Fruit fly (Drosophila melanogaster) whole organism, wandering third instar larva: Measurements from ENCODE around the gene CG10343.

ENCODE experiments used
- Abd-B ChIP-seq: fragments of >200 bp; optimal IDR thresholded peaks from 2 replicates; lab custom pipeline; 2017; ENCODE audit warnings: missing biosample characterization, missing genetic modification characterization
- CG9705 ChIP-seq: fragments of 200-800 bp; sonication (Bioruptor generic); optimal IDR thresholded peaks from 2 replicates; lab custom pipeline; 2018; ENCODE audit warnings: missing biosample characterization, mild to moderate bottlenecking, missing genetic modification characterization
- CrebA ChIP-seq: fragments of 200-800 bp; sonication (Bioruptor generic); optimal IDR thresholded peaks from 2 replicates; lab custom pipeline; 2016; ENCODE audit warnings: missing biosample characterization, mild to moderate bottlenecking, missing genetic modification characterization, borderline replicate concordance
- Dfd ChIP-seq: fragments of >200 bp; optimal IDR thresholded peaks from 2 replicates; lab custom pipeline; 2017; ENCODE audit warnings: missing biosample characterization, missing genetic modification characterization
- Dif ChIP-seq: fragments of 200-275, 200-300 bp; sonication (Bioruptor generic); optimal IDR thresholded peaks from 2 replicates; lab custom pipeline; 2018; ENCODE audit warnings: missing biosample characterization, missing genetic modification characterization; ENCODE audit not compliant: partially characterized antibody
- GATAd ChIP-seq: sonication (Bioruptor generic); optimal IDR thresholded peaks from 2 replicates; lab custom pipeline; 2016; ENCODE audit warnings: missing biosample characterization, missing genetic modification characterization
- HLH106 ChIP-seq: fragments of 200-800 bp; optimal IDR thresholded peaks from 3 replicates; lab custom pipeline; 2019; ENCODE audit warnings: missing biosample characterization, mild to moderate bottlenecking, missing genetic modification characterization, moderate library complexity
- Hnf4 ChIP-seq: fragments of 200-800 bp; sonication (Bioruptor generic); optimal IDR thresholded peaks from 2 replicates; lab custom pipeline; 2016; ENCODE audit warnings: missing biosample characterization, mild to moderate bottlenecking, missing genetic modification characterization
- Hr78 ChIP-seq: fragments of >200 bp; optimal IDR thresholded peaks from 2 replicates; lab custom pipeline; 2017; ENCODE audit warnings: missing biosample characterization, missing genetic modification characterization
- Hr83 ChIP-seq: fragments of 200-300 bp; sonication (Bioruptor generic); optimal IDR thresholded peaks from 2 replicates; lab custom pipeline; 2016; ENCODE audit warnings: missing biosample characterization, mild to moderate bottlenecking, missing genetic modification characterization, moderate library complexity; ENCODE audit not compliant: poor library complexity, severe bottlenecking
- Jra ChIP-seq: sonication (Bioruptor generic); optimal IDR thresholded peaks from 2 replicates; lab custom pipeline; 2016; ENCODE audit warnings: missing biosample characterization, missing genetic modification characterization
- Mio ChIP-seq: sonication (Bioruptor generic); optimal IDR thresholded peaks from 2 replicates; lab custom pipeline; 2016; ENCODE audit warnings: missing biosample characterization, missing genetic modification characterization
- Myc ChIP-seq: fragments of >200 bp; optimal IDR thresholded peaks from 2 replicates; lab custom pipeline; 2017
- N ChIP-seq: fragments of >200 bp; optimal IDR thresholded peaks from 2 replicates; lab custom pipeline; 2018; ENCODE audit warnings: missing biosample characterization, missing external identifiers, missing genetic modification characterization
- OdsH ChIP-seq: fragments of 200-800 bp; sonication (Bioruptor generic); optimal IDR thresholded peaks from 2 replicates; lab custom pipeline; 2016; ENCODE audit warnings: missing biosample characterization, mild to moderate bottlenecking, missing genetic modification characterization
- Rel ChIP-seq, 2 experiments: fragments of 200-800 bp; sonication (Bioruptor generic) in 1 of 2; optimal IDR thresholded peaks; 2 replicates in 1 of 2; 3 replicates in 1 of 2; lab custom pipeline; 2016 to 2019; ENCODE audit warnings: mild to moderate bottlenecking in 2 of 2, missing biosample characterization in 2 of 2, missing genetic modification characterization in 2 of 2, moderate library complexity in 1 of 2
- Sp1 ChIP-seq: fragments of 200-800 bp; sonication (Bioruptor generic); optimal IDR thresholded peaks from 3 replicates; lab custom pipeline; 2019; ENCODE audit warnings: missing biosample characterization, mild to moderate bottlenecking, missing genetic modification characterization, moderate library complexity
- Vsx2 ChIP-seq: fragments of 200-300, 225-300 bp; sonication (Bioruptor generic); optimal IDR thresholded peaks from 2 replicates; lab custom pipeline; 2018; ENCODE audit warnings: missing biosample characterization, missing genetic modification characterization; ENCODE audit not compliant: partially characterized antibody
- br ChIP-seq: fragments of 200-800 bp; sonication (Bioruptor generic); optimal IDR thresholded peaks from 2 replicates; lab custom pipeline; 2016; ENCODE audit warnings: missing biosample characterization, missing genetic modification characterization
- dl ChIP-seq, 2 experiments: fragments of 175-275, 200-275 bp in 1 of 2; fragments of 200-275 bp in 1 of 2; sonication (Bioruptor generic); optimal IDR thresholded peaks; lab custom pipeline; 2018; ENCODE audit warnings: mild to moderate bottlenecking in 2 of 2, missing biosample characterization in 2 of 2, missing genetic modification characterization in 2 of 2, moderate library complexity in 2 of 2; ENCODE audit not compliant: partially characterized antibody in 2 of 2, insufficient read depth in 1 of 2
- dmrt93B ChIP-seq: fragments of 200-800 bp; sonication (Bioruptor generic); optimal IDR thresholded peaks from 2 replicates; lab custom pipeline; 2018; ENCODE audit warnings: missing biosample characterization, mild to moderate bottlenecking, missing genetic modification characterization
- ey ChIP-seq: fragments of 200-800 bp; sonication (Bioruptor generic); optimal IDR thresholded peaks from 2 replicates; lab custom pipeline; 2016; ENCODE audit warnings: missing biosample characterization, missing genetic modification characterization
- foxo ChIP-seq, 2 experiments: fragments of 200-800 bp; sonication (Bioruptor generic); optimal IDR thresholded peaks; 2 replicates in 1 of 2; 3 replicates in 1 of 2; lab custom pipeline; 2016 to 2017; ENCODE audit warnings: missing biosample characterization in 2 of 2, missing genetic modification characterization in 2 of 2
- fru ChIP-seq: fragments of 200-800 bp; sonication (Bioruptor generic); optimal IDR thresholded peaks from 3 replicates; lab custom pipeline; 2016; ENCODE audit warnings: missing biosample characterization, mild to moderate bottlenecking, missing genetic modification characterization
- h ChIP-seq: fragments of 200-800 bp; sonication (Bioruptor generic); optimal IDR thresholded peaks from 3 replicates; lab custom pipeline; 2016; ENCODE audit warnings: missing biosample characterization, mild to moderate bottlenecking, missing genetic modification characterization
- jim ChIP-seq: fragments of 175-275, 200-325 bp; sonication (Bioruptor generic); optimal IDR thresholded peaks from 2 replicates; lab custom pipeline; 2016; ENCODE audit warnings: missing biosample characterization, mild to moderate bottlenecking, missing genetic modification characterization
- lola ChIP-seq: fragments of >200 bp; optimal IDR thresholded peaks from 2 replicates; lab custom pipeline; 2017; ENCODE audit warnings: missing biosample characterization, missing genetic modification characterization
- psq ChIP-seq: fragments of 200-800 bp; sonication (Bioruptor generic); optimal IDR thresholded peaks from 3 replicates; lab custom pipeline; 2017; ENCODE audit warnings: missing biosample characterization, mild to moderate bottlenecking, missing genetic modification characterization, moderate library complexity
- rgr ChIP-seq: fragments of 200-800 bp; sonication (Bioruptor generic); optimal IDR thresholded peaks from 3 replicates; lab custom pipeline; 2016; ENCODE audit warnings: missing biosample characterization, mild to moderate bottlenecking, missing genetic modification characterization
- sage ChIP-seq: fragments of 200-800 bp; sonication (Bioruptor generic); optimal IDR thresholded peaks from 2 replicates; lab custom pipeline; 2016; ENCODE audit warnings: missing biosample characterization, mild to moderate bottlenecking, missing genetic modification characterization
- tai ChIP-seq: sonication (Bioruptor generic); optimal IDR thresholded peaks from 2 replicates; lab custom pipeline; 2016; ENCODE audit warnings: missing biosample characterization, missing genetic modification characterization
- usp ChIP-seq: fragments of >200 bp; optimal IDR thresholded peaks from 2 replicates; lab custom pipeline; 2017; ENCODE audit warnings: missing biosample characterization, missing genetic modification characterization
- woc ChIP-seq: sonication (Bioruptor generic); optimal IDR thresholded peaks from 2 replicates; lab custom pipeline; 2016; ENCODE audit warnings: missing biosample characterization, mild to moderate bottlenecking, missing genetic modification characterization

The CG10343 gene

dm6 chr2L:18732291-18732690 lies 29.0 kb downstream of the CG10343 start, which contains the start of gene CG10348:
Gene CG10348, minus strand, starts transcription at chr2L:18732524.
- TF ChIP-seq Sp1 (GFP tag; lab: Kevin White, UChicago) (no peak), h (GFP tag; lab: Kevin White, UChicago) (no peak), jim (GFP tag; lab: Kevin White, UChicago) (no peak), foxo (GFP tag; optimal IDR thresholded peaks at IDR 0.05; lab: Kevin White, UChicago) (no peak), dl (GFP tag; optimal IDR thresholded peaks at IDR 0.05; lab: Kevin White, UChicago; ENCODE audit: insufficient read depth in 1 of 2, partially characterized antibody in 2 of 2) (no peak), N (no peak), Jra (GFP tag; lab: Kevin White, UChicago) (no peak), Hr78 (GFP tag; lab: Kevin White, UChicago) (no peak), ey (no peak), Abd-B (GFP tag; lab: Kevin White, UChicago) (no peak), OdsH (GFP tag; lab: Kevin White, UChicago) (no peak), fru (GFP tag; lab: Kevin White, UChicago) (no peak), tai (GFP tag; lab: Kevin White, UChicago) (no peak), usp (no peak), sage (no peak), Rel (GFP tag; optimal IDR thresholded peaks at IDR 0.05; lab: Kevin White, UChicago) (no peak), Rel (tag; optimal IDR thresholded peaks at IDR 0.05; lab: Kevin White, UChicago) (no peak), CG9705 (GFP tag; lab: Kevin White, UChicago) (no peak), Myc (lab: Kevin White, UChicago) (no peak), br (GFP tag; lab: Kevin White, UChicago) (no peak), Dif (no peak)
- TF ChIP-seq, all 38 proteins: peak for 0

DNA sequence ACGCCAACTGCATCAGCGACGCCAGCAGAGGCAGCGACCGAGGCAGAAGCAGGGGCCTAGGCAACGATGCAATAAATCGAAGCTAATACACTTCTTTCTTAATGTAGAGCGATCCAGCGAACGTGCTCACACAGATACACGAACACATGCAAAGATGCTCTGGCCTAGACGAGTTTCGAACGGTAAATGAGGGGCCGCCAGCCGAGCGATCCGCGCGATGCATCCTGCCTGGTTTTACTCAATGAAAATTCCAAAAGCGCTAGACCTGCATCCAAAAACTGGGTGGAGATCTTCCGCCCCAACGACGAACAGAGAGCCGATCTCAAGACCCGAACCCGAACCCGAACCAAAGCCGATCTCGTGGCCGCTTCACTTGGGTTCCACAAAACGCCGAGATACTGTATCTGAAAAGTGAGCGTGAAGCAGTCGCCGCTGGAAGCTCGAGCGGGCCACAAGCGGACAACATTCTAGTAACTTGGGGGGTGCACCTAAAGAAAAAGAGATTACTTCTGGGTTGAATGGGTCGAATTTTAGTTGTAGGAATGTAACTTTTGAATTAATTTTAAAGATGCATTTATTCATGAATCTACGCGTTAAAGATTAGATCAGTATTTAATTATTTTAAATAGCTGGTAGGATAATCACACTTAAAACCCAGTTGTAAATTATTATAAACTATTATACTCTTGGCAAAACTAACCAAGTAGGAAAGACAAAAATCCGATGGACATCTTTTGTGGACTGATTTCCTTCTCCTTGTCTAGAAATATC lies 29.7 kb downstream of the CG10343 start:
- TF ChIP-seq Dif (peak; percentile 17), Vsx2 (GFP tag; lab: Kevin White, UChicago) (peak; percentile 45), HLH106 (no peak)

DNA sequence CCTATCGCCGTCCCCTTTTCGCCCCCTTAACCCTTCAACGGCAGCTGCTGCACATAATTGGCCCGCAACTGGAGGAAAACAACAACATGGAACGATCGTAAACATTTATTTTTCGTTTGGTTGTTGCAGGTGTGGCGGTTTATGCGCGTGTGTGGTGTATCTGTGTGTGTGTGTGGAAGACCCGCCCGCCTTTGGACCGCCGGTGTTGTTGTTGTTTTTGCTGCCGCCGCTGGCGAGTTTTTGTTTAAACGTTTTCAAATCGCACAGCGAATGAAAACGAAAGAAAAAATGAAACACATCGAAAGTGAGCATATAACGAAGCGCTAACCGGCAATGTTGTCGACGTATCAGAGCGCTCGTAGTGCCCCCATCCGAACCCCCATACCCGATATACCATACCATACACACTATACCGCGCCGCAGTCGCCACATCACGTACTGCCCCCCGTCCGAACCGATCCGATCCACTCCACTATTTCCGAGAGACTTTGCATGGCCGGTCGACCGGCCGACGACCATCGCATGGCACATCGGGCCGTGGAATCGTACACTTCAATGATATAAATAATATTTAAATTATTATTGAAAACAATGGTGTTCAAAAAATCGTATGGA lies 32.4 kb downstream of the CG10343 start:
- TF ChIP-seq HLH106 (no peak), jim (GFP tag; lab: Kevin White, UChicago) (no peak), fru (GFP tag; lab: Kevin White, UChicago) (no peak), Vsx2 (GFP tag; lab: Kevin White, UChicago) (no peak), Abd-B (GFP tag; lab: Kevin White, UChicago) (no peak), woc (GFP tag; lab: Kevin White, UChicago) (no peak), CrebA (GFP tag; lab: Kevin White, UChicago) (no peak), Hr78 (GFP tag; lab: Kevin White, UChicago) (no peak), br (GFP tag; lab: Kevin White, UChicago) (no peak), Hr83 (GFP tag; lab: Kevin White, UChicago) (no peak), psq (GFP tag; lab: Kevin White, UChicago) (no peak), sage (no peak), Dif (no peak)

DNA sequence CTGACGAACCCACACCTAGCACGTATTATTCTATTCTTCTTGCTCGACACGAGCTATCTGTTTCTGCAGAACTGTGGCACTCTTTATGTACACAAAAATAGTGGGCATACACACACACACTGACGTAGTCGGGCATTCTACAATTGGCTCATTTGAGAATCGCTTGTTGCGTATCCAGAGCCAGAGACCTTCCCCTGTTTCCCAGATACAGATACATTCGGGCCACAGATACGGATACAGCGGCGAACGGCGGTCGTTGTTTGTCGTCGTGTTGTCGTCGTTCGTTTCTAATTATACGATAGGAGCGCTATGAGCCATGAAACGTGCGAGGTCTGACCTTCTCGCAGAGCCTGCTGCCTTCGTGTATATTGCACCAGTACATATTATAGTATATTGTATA lies 34.0 kb downstream of the CG10343 start:
- TF ChIP-seq N (no peak), Hr78 (GFP tag; lab: Kevin White, UChicago) (no peak), Dif (no peak), Mio (GFP tag; lab: Kevin White, UChicago) (no peak)

- TF ChIP-seq usp, result no peak
- TF ChIP-seq CrebA (GFP tag; lab: Kevin White, UChicago), result no peak
- TF ChIP-seq rgr (GFP tag; lab: Kevin White, UChicago), result no peak
- no peak for TF ChIP-seq fru (GFP tag; lab: Kevin White, UChicago)
- TF ChIP-seq dmrt93B (GFP tag; lab: Kevin White, UChicago), result no peak
- no peak for TF ChIP-seq h (GFP tag; lab: Kevin White, UChicago)
- TF ChIP-seq GATAd (GFP tag; lab: Kevin White, UChicago), result no peak
- no peak for TF ChIP-seq Hnf4 (GFP tag; lab: Kevin White, UChicago)
- no peak for TF ChIP-seq Dfd (GFP tag; lab: Kevin White, UChicago)
- no peak for TF ChIP-seq Dif
- TF ChIP-seq ey, result no peak
- no peak for TF ChIP-seq lola (GFP tag; lab: Kevin White, UChicago)
- TF ChIP-seq Jra (GFP tag; lab: Kevin White, UChicago), result no peak
- no peak for TF ChIP-seq Myc (lab: Kevin White, UChicago)
- no peak for TF ChIP-seq Vsx2 (GFP tag; lab: Kevin White, UChicago)
- TF ChIP-seq foxo (GFP tag; optimal IDR thresholded peaks at IDR 0.05; lab: Kevin White, UChicago), result no peak
Measured at dm6 chr2L:18740010-18740409, 36.7 kb downstream of the CG10343 start, which contains the start of the genes CG42752 and CG15167. Gene CG42752, minus strand, starts transcription at chr2L:18740110. Gene CG15167, plus strand, starts transcription at chr2L:18740358.
